Fruit fly (Drosophila melanogaster): ENCODE data around the gene CG46306.

Gene CG46306

dm6 chrX:16820665-16821064 lies 14.7 kb downstream of the CG46306 start:
- TF ChIP-seq insv (optimal IDR thresholded peaks at IDR 0.05), result no peak
- no peak for TF ChIP-seq ttk (optimal IDR thresholded peaks at IDR 0.05)
- TF ChIP-seq h (optimal IDR thresholded peaks at IDR 0.05), result no peak
- TF ChIP-seq Myc (optimal IDR thresholded peaks at IDR 0.05), result no peak
- TF ChIP-seq psq (optimal IDR thresholded peaks at IDR 0.05), result no peak
- no peak for TF ChIP-seq Sin3A (optimal IDR thresholded peaks at IDR 0.05)

DNA sequence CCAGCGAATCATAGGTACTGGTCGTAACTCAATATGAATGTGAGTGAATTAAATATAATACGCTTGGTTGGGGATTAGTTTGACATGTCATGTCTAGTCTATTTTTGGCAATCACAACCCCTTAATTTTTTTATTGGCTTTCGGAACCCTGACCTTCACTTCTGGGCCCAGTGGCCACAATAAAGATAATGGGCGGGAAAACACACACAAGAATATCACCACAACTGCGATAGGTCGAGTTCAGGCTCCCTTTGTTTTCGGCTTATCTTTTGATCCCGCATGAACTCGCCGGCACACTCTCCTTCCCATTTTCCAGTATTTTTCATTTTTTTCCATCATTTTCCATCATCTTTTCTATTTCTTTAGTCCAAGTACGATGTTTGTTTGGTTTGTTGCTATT lies 17.1 kb downstream of the CG46306 start:
- TF ChIP-seq insv (optimal IDR thresholded peaks at IDR 0.05), result no peak
- TF ChIP-seq Myc (optimal IDR thresholded peaks at IDR 0.05), result no peak
- no peak for TF ChIP-seq h (optimal IDR thresholded peaks at IDR 0.05)
- TF ChIP-seq psq (optimal IDR thresholded peaks at IDR 0.05), result no peak
- no peak for TF ChIP-seq ttk (optimal IDR thresholded peaks at IDR 0.05)
- TF ChIP-seq Sin3A (optimal IDR thresholded peaks at IDR 0.05), result no peak

- no peak for TF ChIP-seq insv (optimal IDR thresholded peaks at IDR 0.05)
- TF ChIP-seq Sin3A (optimal IDR thresholded peaks at IDR 0.05), result no peak
- TF ChIP-seq psq (optimal IDR thresholded peaks at IDR 0.05), result no peak
- TF ChIP-seq Myc (optimal IDR thresholded peaks at IDR 0.05), result no peak
- no peak for TF ChIP-seq h (optimal IDR thresholded peaks at IDR 0.05)
- no peak for TF ChIP-seq ttk (optimal IDR thresholded peaks at IDR 0.05)
These were observed 18.8 kb downstream of the CG46306 start for dm6 chrX:16816500-16816899.

DNA sequence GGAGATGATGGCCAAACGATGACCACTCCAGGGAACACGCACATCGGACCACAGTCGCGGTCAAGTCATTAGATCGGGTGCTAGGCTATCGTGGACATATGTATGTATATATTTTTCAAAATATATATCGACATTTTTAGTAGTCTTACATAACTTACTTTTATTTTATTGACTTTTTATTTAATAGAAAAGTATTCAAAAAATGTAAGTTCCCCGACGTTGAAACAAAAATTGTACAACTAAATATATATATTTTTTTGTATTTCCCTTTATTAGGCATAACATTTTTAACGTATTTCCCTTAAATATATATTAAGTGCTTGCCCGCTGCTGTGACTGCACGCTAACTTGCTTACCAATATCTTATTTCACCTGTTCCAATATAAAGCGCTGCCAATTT lies 20.2 kb downstream of the CG46306 start:
- no peak for TF ChIP-seq h (optimal IDR thresholded peaks at IDR 0.05)
- no peak for TF ChIP-seq Myc (optimal IDR thresholded peaks at IDR 0.05)
- no peak for TF ChIP-seq Sin3A (optimal IDR thresholded peaks at IDR 0.05)
- no peak for TF ChIP-seq insv (optimal IDR thresholded peaks at IDR 0.05)
- TF ChIP-seq psq (optimal IDR thresholded peaks at IDR 0.05), result no peak
- TF ChIP-seq ttk (optimal IDR thresholded peaks at IDR 0.05), result no peak

DNA sequence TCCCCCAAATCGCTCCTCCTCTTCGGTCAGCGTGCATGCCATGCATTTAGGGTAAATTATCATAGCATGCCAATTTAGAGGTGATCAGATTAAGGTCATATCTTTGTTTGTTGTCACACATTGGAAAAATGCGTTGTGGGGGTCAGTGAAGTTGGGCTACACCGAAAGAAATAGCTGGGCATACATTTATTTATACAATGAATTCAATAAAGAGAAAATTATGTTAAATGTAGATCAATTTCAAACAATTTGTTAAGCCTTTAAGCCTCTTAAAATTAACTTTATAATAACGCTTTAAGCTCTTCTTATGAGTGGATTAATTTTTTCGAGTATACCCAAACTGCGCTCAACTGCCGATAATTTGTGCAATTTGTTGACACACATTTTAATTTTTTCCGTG lies 21.0 kb downstream of the CG46306 start:
- TF ChIP-seq h (optimal IDR thresholded peaks at IDR 0.05) (no peak), psq (optimal IDR thresholded peaks at IDR 0.05) (no peak), Sin3A (optimal IDR thresholded peaks at IDR 0.05) (no peak), insv (optimal IDR thresholded peaks at IDR 0.05) (no peak), ttk (optimal IDR thresholded peaks at IDR 0.05) (no peak), Myc (optimal IDR thresholded peaks at IDR 0.05) (no peak)

dm6 chrX:16813226-16813625 lies 22.1 kb downstream of the CG46306 start:
- TF ChIP-seq ttk (optimal IDR thresholded peaks at IDR 0.05), result no peak
- no peak for TF ChIP-seq Sin3A (optimal IDR thresholded peaks at IDR 0.05)
- no peak for TF ChIP-seq insv (optimal IDR thresholded peaks at IDR 0.05)
- TF ChIP-seq psq (optimal IDR thresholded peaks at IDR 0.05), result no peak
- no peak for TF ChIP-seq h (optimal IDR thresholded peaks at IDR 0.05)
- no peak for TF ChIP-seq Myc (optimal IDR thresholded peaks at IDR 0.05)

DNA sequence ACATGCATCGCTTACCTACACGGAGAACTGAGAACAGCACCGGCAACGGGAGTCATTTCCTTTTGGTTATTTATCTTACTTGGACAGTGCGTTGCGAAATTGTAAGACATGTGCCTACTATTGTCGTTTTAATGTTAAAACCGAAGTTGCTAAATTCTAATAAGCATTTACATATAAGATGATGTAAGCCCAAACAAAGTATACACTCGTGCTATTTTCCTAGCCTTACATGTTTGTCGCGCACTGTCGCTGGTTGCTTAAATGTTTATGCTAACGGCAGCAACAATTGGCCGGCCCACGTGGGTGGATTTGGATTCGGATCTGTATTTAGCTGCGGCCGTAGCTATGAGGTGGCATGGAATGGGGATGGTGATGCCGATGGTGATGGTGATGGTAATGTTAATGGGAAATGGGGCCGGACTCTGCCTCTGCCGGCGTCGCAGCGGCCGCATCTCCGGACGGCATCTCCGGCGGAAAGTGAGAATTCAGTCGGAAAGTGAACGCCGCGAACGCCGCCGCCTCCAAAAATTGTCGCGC lies 24.0 kb downstream of the CG46306 start, which contains the start of gene CG4829:
TSS of gene CG4829 (plus strand) at position 487 of the 537 bp plus-strand sequence.
- TF ChIP-seq h (optimal IDR thresholded peaks at IDR 0.05) (no peak), Sin3A (optimal IDR thresholded peaks at IDR 0.05) (no peak), Myc (optimal IDR thresholded peaks at IDR 0.05) (no peak), psq (optimal IDR thresholded peaks at IDR 0.05) (no peak), ttk (optimal IDR thresholded peaks at IDR 0.05) (no peak), insv (optimal IDR thresholded peaks at IDR 0.05) (no peak)

dm6 chrX:16809093-16809492 lies 26.2 kb downstream of the CG46306 start:
- no peak for TF ChIP-seq insv (optimal IDR thresholded peaks at IDR 0.05)

DNA sequence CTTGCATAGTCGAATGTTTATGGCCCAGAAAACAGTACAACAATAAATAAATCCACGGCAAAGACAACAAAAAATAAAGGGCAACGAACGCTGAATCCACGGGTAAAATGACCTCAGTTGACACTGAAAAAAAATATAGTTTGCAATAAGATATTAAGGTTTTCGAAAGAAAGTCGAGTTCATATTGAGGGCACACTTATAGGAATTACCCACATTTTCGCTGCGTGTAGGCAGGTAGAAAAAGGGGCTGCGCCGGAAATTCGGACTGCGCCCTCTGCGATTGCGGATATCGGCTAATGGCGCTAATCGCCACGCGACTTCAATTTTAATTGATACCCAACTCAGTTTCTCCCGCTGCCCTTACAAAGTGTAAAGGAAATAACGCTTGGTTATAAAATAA lies 26.7 kb downstream of the CG46306 start:
- TF ChIP-seq insv (optimal IDR thresholded peaks at IDR 0.05), result no peak
- no peak for TF ChIP-seq Sin3A (optimal IDR thresholded peaks at IDR 0.05)
- TF ChIP-seq Myc (optimal IDR thresholded peaks at IDR 0.05), result no peak
- TF ChIP-seq psq (optimal IDR thresholded peaks at IDR 0.05), result no peak
- no peak for TF ChIP-seq h (optimal IDR thresholded peaks at IDR 0.05)
- no peak for TF ChIP-seq ttk (optimal IDR thresholded peaks at IDR 0.05)

DNA sequence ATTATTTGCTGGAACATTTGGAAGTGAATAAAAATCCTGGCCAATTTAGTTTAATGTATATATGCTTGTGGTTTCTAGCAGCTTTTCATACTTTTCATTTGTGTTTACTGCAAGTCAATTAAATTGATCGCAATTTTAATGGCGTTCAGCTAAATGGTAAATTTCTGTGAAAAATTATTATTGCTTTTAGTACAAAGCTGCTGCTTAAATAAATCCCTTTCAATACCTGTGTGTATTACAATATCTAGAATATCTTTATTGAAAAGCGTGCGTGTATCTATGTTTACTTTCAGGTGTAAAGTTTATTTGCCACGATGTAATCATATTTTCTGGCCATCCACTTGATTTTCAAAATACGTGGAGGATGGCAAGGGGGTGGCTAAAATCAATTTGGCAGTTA lies 29.6 kb downstream of the CG46306 start, which contains the start of gene ppk28:
TSS of gene ppk28 (plus strand) at position 301 of the 400 bp plus-strand sequence.
- TF ChIP-seq psq (optimal IDR thresholded peaks at IDR 0.05) (no peak), Myc (optimal IDR thresholded peaks at IDR 0.05) (no peak), ttk (optimal IDR thresholded peaks at IDR 0.05) (no peak), Sin3A (optimal IDR thresholded peaks at IDR 0.05) (no peak), h (optimal IDR thresholded peaks at IDR 0.05) (no peak), insv (optimal IDR thresholded peaks at IDR 0.05) (no peak)

- TF ChIP-seq ttk (optimal IDR thresholded peaks at IDR 0.05) (no peak), psq (optimal IDR thresholded peaks at IDR 0.05) (no peak), Sin3A (optimal IDR thresholded peaks at IDR 0.05) (no peak), h (optimal IDR thresholded peaks at IDR 0.05) (no peak), insv (optimal IDR thresholded peaks at IDR 0.05) (no peak), Myc (optimal IDR thresholded peaks at IDR 0.05) (no peak)
These were observed 32.0 kb downstream of the CG46306 start, which contains the start of the genes Rai1 and CG13005 for dm6 chrX:16803299-16803698. TSS of gene Rai1 (minus strand) at chrX:16803344. TSS of gene CG13005 (plus strand) at chrX:16803650.

DNA sequence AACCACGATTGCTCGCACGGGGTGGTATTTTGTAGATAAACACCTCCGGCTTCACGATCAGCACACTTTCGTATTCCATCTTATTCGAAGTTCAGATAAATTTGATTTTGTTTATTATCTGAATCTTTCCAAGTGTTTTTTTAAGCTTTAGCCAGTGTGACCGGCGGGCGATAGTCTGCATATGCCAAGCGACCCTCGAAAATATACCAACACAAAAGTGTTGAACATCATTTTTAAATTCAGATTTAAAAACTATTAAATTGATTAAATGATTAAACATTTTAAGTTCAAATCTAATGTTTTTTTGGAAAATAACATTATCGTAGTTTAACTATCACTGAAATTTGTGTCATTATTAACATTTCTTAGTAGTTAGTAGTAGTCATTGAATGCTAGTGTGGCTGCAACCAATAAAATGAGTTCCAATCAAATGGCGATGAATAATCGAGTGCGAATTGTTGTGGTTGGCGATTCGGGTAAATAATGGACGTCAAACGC lies 34.7 kb downstream of the CG46306 start, which contains the start of the genes CG9132 and CG4789:
TSS of gene CG9132 (minus strand) at position 181 of the 498 bp plus-strand sequence.
TSS of gene CG4789 (plus strand) at position 401 of the 498 bp plus-strand sequence.
- TF ChIP-seq ttk (optimal IDR thresholded peaks at IDR 0.05), result no peak
- no peak for TF ChIP-seq insv (optimal IDR thresholded peaks at IDR 0.05)
- TF ChIP-seq Sin3A (optimal IDR thresholded peaks at IDR 0.05), result no peak
- no peak for TF ChIP-seq h (optimal IDR thresholded peaks at IDR 0.05)
- no peak for TF ChIP-seq Myc (optimal IDR thresholded peaks at IDR 0.05)
- no peak for TF ChIP-seq psq (optimal IDR thresholded peaks at IDR 0.05)

dm6 chrX:16799914-16800313 lies 35.4 kb downstream of the CG46306 start:
- TF ChIP-seq Sin3A (optimal IDR thresholded peaks at IDR 0.05), result no peak
- no peak for TF ChIP-seq psq (optimal IDR thresholded peaks at IDR 0.05)
- TF ChIP-seq insv (optimal IDR thresholded peaks at IDR 0.05), result no peak
- no peak for TF ChIP-seq h (optimal IDR thresholded peaks at IDR 0.05)
- no peak for TF ChIP-seq ttk (optimal IDR thresholded peaks at IDR 0.05)
- TF ChIP-seq Myc (optimal IDR thresholded peaks at IDR 0.05), result no peak
